Fruit fly (Drosophila melanogaster): ENCODE measurements around the gene Ddc.

- TF ChIP-seq bab1 (GFP tag; optimal IDR thresholded peaks at IDR 0.05) (no peak), ovo (GFP tag; optimal IDR thresholded peaks at IDR 0.05) (no peak), toe (GFP tag; optimal IDR thresholded peaks at IDR 0.05) (no peak), Clk (GFP tag; optimal IDR thresholded peaks at IDR 0.05) (no peak), kay (GFP tag; ENCODE audit: borderline replicate concordance) (no peak), CG12768 (GFP tag; optimal IDR thresholded peaks at IDR 0.05) (no peak), CG7045 (GFP tag; optimal IDR thresholded peaks at IDR 0.05) (no peak), CG5204 (GFP tag; optimal IDR thresholded peaks at IDR 0.05) (no peak)
Measured at dm6 chr2L:19069548-19070145, 50.5 kb downstream of the Ddc start, which contains the start of gene CG10702.
